Worm (Caenorhabditis elegans): ENCODE results near the gene srd-59.
A peak's percentile ranks its signal among the peaks of the same experiment; 100 is the strongest.

Gene srd-59

ce11 chrII:7205388-7205787 lies at the start of gene srd-59:
Gene srd-59, plus strand, starts transcription at chrII:7205688.
- TF ChIP-seq F10E7.11 (tag; optimal IDR thresholded peaks at IDR 0.05) (no peak), F49E8.2 (tag; optimal IDR thresholded peaks at IDR 0.05; ENCODE audit: insufficient read depth) (no peak), zim-3 (tag; optimal IDR thresholded peaks at IDR 0.05) (no peak), tlf-1 (GFP tag; optimal IDR thresholded peaks at IDR 0.05) (no peak), sea-2 (GFP tag; IDR thresholded peaks at IDR 0.05) (no peak), F23B12.7 (tag; optimal IDR thresholded peaks at IDR 0.05; ENCODE audit: insufficient read depth) (no peak), nfya-2 (GFP tag; IDR thresholded peaks at IDR 0.05) (no peak), hmg-20 (GFP tag; IDR thresholded peaks at IDR 0.05) (no peak), lir-1 (GFP tag; conservative IDR thresholded peaks at IDR 0.05) (no peak), B0019.2 (GFP tag; conservative IDR thresholded peaks at IDR 0.05) (no peak), Y95B8A.8 (GFP tag; IDR thresholded peaks at IDR 0.05) (no peak), atf-7 (tag; optimal IDR thresholded peaks at IDR 0.05) (no peak), aptf-2 (GFP tag; conservative IDR thresholded peaks at IDR 0.05) (no peak), B0261.1 (tag; optimal IDR thresholded peaks at IDR 0.05) (no peak)

ce11 chrII:7157415-7157814 lies 48.1 kb upstream of the srd-59 start:
- TF ChIP-seq B0035.1 (tag; optimal IDR thresholded peaks at IDR 0.05), result no peak
- TF ChIP-seq nhr-80 (tag; optimal IDR thresholded peaks at IDR 0.05), result peak; percentile 79
- no peak for TF ChIP-seq K11D2.4 (GFP tag; IDR thresholded peaks at IDR 0.05)
- no peak for TF ChIP-seq rcor-1 (GFP tag; IDR thresholded peaks at IDR 0.05)
- TF ChIP-seq tlf-1 (GFP tag; optimal IDR thresholded peaks at IDR 0.05), result no peak
- TF ChIP-seq Y79H2A.3 (GFP tag; conservative IDR thresholded peaks at IDR 0.05), result no peak
- TF ChIP-seq Y53G8AR.9 (GFP tag; conservative IDR thresholded peaks at IDR 0.05), result no peak
- no peak for TF ChIP-seq ceh-27 (GFP tag; optimal IDR thresholded peaks at IDR 0.05)
- no peak for TF ChIP-seq F33H1.4 (GFP tag; IDR thresholded peaks at IDR 0.05)
- no peak for TF ChIP-seq lin-54 (GFP tag; optimal IDR thresholded peaks at IDR 0.05)
- TF ChIP-seq nhr-90 (tag; optimal IDR thresholded peaks at IDR 0.05), result no peak
- no peak for TF ChIP-seq hlh-12 (tag; optimal IDR thresholded peaks at IDR 0.05)
- no peak for TF ChIP-seq lir-1 (GFP tag; conservative IDR thresholded peaks at IDR 0.05)
- no peak for TF ChIP-seq egl-18 (GFP tag; IDR thresholded peaks at IDR 0.05)
- no peak for TF ChIP-seq dpl-1 (GFP tag; optimal IDR thresholded peaks at IDR 0.05)
- no peak for TF ChIP-seq ccch-3 (GFP tag; optimal IDR thresholded peaks at IDR 0.05)
- no peak for TF ChIP-seq T07F8.4 (tag; optimal IDR thresholded peaks at IDR 0.05)
- TF ChIP-seq C06A6.2 (GFP tag; conservative IDR thresholded peaks at IDR 0.05), result no peak
- TF ChIP-seq let-607 (tag; optimal IDR thresholded peaks at IDR 0.05), result no peak
- peak; percentile 10 for TF ChIP-seq ets-4 (GFP tag; optimal IDR thresholded peaks at IDR 0.05)
- TF ChIP-seq gei-17 (GFP tag; optimal IDR thresholded peaks at IDR 0.05), result no peak
- no peak for TF ChIP-seq egl-44 (GFP tag; IDR thresholded peaks at IDR 0.05)
- TF ChIP-seq hmg-20 (GFP tag; IDR thresholded peaks at IDR 0.05), result no peak
- no peak for TF ChIP-seq ceh-100 (GFP tag; IDR thresholded peaks at IDR 0.05)
- no peak for TF ChIP-seq hsf-1 (GFP tag; IDR thresholded peaks at IDR 0.05)
- TF ChIP-seq attf-5 (GFP tag; optimal IDR thresholded peaks at IDR 0.05), result peak; percentile 9
- TF ChIP-seq zfh-2 (GFP tag; conservative IDR thresholded peaks at IDR 0.05), result no peak
- no peak for TF ChIP-seq snpc-1.3 (tag; optimal IDR thresholded peaks at IDR 0.05; ENCODE audit: insufficient read depth)
- TF ChIP-seq unc-62 (GFP tag; optimal IDR thresholded peaks at IDR 0.05), result peak; percentile 38
- no peak for TF ChIP-seq snpc-1.1 (tag; optimal IDR thresholded peaks at IDR 0.05; ENCODE audit: insufficient read depth)
- no peak for TF ChIP-seq die-1 (tag; optimal IDR thresholded peaks at IDR 0.05)
- TF ChIP-seq atf-7 (tag; optimal IDR thresholded peaks at IDR 0.05), result peak; percentile 14
- no peak for TF ChIP-seq lsl-1 (GFP tag; optimal IDR thresholded peaks at IDR 0.05)
- no peak for TF ChIP-seq let-526 (GFP tag; IDR thresholded peaks at IDR 0.05)
- TF ChIP-seq mel-28 (tag; optimal IDR thresholded peaks at IDR 0.05; ENCODE audit: borderline replicate concordance), result no peak
- TF ChIP-seq ama-1 (optimal IDR thresholded peaks at IDR 0.05), result no peak
- no peak for TF ChIP-seq ama-1 (GFP tag; optimal IDR thresholded peaks at IDR 0.05)
- no peak for TF ChIP-seq ztf-3 (GFP tag; optimal IDR thresholded peaks at IDR 0.05)
